Worm (Caenorhabditis elegans) whole organism, early embryonic: Measurements from ENCODE around the gene lys-10.

Experiments
- F13C5.2 ChIP-seq: sonication (generic microtip); optimal IDR thresholded peaks from 2 replicates; lab custom pipeline; 2017; ENCODE audit warnings: mild to moderate bottlenecking, missing genetic modification characterization, inconsistent platforms, missing compliant biosample characterization
- ama-1 ChIP-seq: fragments of 150-350 bp; optimal IDR thresholded peaks from 2 replicates; lab custom pipeline; 2014
- flt-1 ChIP-seq: fragments of 200-800 bp; sonication (Bioruptor generic); IDR thresholded peaks from 2 replicates; pipeline ENCODE4 v1.3.6; 2022; ENCODE audit warnings: missing genetic modification characterization, missing compliant biosample characterization
- hmbx-1 ChIP-seq: sonication (generic microtip); optimal IDR thresholded peaks from 2 replicates; lab custom pipeline; 2016; ENCODE audit warnings: mild to moderate bottlenecking, missing genetic modification characterization, missing compliant biosample characterization
- hmg-4 ChIP-seq: fragments of 200-800 bp; sonication (Bioruptor generic); optimal IDR thresholded peaks from 2 replicates; lab custom pipeline; 2018; ENCODE audit warnings: mild to moderate bottlenecking, missing genetic modification characterization, missing compliant biosample characterization
- scrt-1 ChIP-seq: fragments of 200-800 bp; sonication (Bioruptor generic); IDR thresholded peaks from 2 replicates; pipeline ENCODE4 v1.3.6; 2022; ENCODE audit warnings: missing genetic modification characterization, missing compliant biosample characterization

DNA sequence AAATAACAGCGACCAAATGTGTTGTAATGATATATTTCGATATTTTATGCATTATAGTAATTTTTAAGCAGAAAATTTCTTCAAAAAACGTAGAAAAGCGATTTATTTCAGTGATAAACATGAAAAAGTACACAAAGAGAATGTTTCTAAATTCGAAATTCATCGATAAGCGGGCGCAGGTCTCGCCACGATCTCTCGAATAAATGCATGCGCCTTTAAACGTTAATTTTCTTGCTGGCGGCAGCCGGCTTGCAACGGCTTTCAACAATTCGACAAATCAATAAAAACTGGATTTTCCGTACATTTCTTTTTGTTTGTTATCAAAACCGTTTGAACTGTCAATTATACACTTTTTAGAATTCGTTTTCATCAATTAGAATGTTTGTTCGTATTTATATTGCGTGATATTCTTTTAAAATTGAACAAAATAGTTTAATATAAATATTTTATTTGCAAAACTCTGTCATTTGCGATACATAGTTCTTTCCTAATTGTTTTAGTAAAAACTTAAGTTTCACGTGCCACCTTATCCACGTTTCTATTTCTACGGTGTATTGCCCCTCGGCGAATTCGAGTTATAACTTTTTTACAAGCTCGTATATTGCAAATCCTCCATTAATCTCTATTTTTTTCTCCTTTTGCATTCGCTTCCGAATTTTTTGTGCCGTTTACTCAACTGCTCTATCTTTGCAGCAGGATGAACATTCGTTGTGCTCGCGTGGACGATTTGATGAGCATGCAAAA, 42.9 kb upstream of the lys-10 start, which contains the start of gene daf-31:
- TF ChIP-seq hmbx-1 (tag; lab: Kevin White, UChicago) (no peak), ama-1 (lab: Kevin White, UChicago) (no peak), F13C5.2 (no peak), flt-1 (no peak), hmg-4 (GFP tag; lab: Kevin White, UChicago) (no peak), scrt-1 (GFP tag; lab: Robert Waterston, UW) (no peak)
